Worm (Caenorhabditis elegans) whole organism, L1 larva: ENCODE results near the gene mlc-2.

Experiments
- C16A3.4 ChIP-seq: fragments of 150-350 bp; optimal IDR thresholded peaks from 2 replicates; lab custom pipeline; 2014; ENCODE audit warnings: missing biosample characterization, missing genetic modification characterization
- Y116A8C.19 ChIP-seq: sonication (generic microtip); optimal IDR thresholded peaks from 2 replicates; lab custom pipeline; 2016; ENCODE audit warnings: missing compliant biosample characterization, missing genetic modification characterization, borderline replicate concordance
- aha-1 ChIP-seq: fragments of 150-350 bp; optimal IDR thresholded peaks from 2 replicates; lab custom pipeline; 2014; ENCODE audit warnings: missing biosample characterization, missing genetic modification characterization
- alr-1 ChIP-seq: fragments of 200-800 bp; sonication (Bioruptor generic); optimal IDR thresholded peaks from 2 replicates; lab custom pipeline; 2018; ENCODE audit warnings: borderline replicate concordance, mild to moderate bottlenecking, missing genetic modification characterization, missing compliant biosample characterization
- aly-2 ChIP-seq: fragments of 150-350 bp; optimal IDR thresholded peaks from 2 replicates; lab custom pipeline; 2014; ENCODE audit warnings: missing biosample characterization, missing genetic modification characterization
- ama-1 ChIP-seq: fragments of 150-350 bp; optimal IDR thresholded peaks from 2 replicates; lab custom pipeline; 2014
- ceh-88 ChIP-seq: fragments of 200-800 bp; sonication (Bioruptor generic); IDR thresholded peaks from 2 replicates; pipeline ENCODE4 v1.3.6; 2022; ENCODE audit warnings: missing genetic modification characterization, missing compliant biosample characterization
- ceh-90 ChIP-seq: sonication (generic microtip); optimal IDR thresholded peaks from 2 replicates; lab custom pipeline; 2016; ENCODE audit warnings: missing genetic modification characterization, missing compliant biosample characterization
- ces-1 ChIP-seq: fragments of 150-350 bp; optimal IDR thresholded peaks from 2 replicates; lab custom pipeline; 2014; ENCODE audit warnings: missing biosample characterization, missing genetic modification reagents, missing genetic modification characterization
- dpl-1 ChIP-seq, 3 experiments: fragments of 150-350 bp in 2 of 3; sonication (generic microtip) in 1 of 3; optimal IDR thresholded peaks; 2 replicates each; lab custom pipeline; 2014 to 2017; ENCODE audit warnings: missing biosample characterization in 3 of 3, missing genetic modification characterization in 3 of 3, missing genetic modification reagents in 3 of 3
- dsc-1 ChIP-seq: sonication (generic microtip); optimal IDR thresholded peaks from 2 replicates; lab custom pipeline; 2016; ENCODE audit warnings: mild to moderate bottlenecking, missing genetic modification characterization, missing compliant biosample characterization
- efl-1 ChIP-seq, 4 experiments: fragments of 150-350 bp; optimal IDR thresholded peaks in 3 of 4; peaks in 1 of 4; 1 replicate in 1 of 4; 2 replicates in 3 of 4; lab custom pipeline; 2014; ENCODE audit warnings: missing biosample characterization in 2 of 4, missing genetic modification characterization in 2 of 4, missing genetic modification reagents in 2 of 4
- egl-13 ChIP-seq: sonication (generic microtip); optimal IDR thresholded peaks from 2 replicates; lab custom pipeline; 2016; ENCODE audit warnings: missing genotype, missing genetic modification reagents, missing genetic modification characterization, missing compliant biosample characterization
- egl-27 ChIP-seq, 2 experiments: fragments of 150-350 bp in 1 of 2; sonication (generic microtip); optimal IDR thresholded peaks; 3 replicates each; lab custom pipeline; 2017 to 2018; ENCODE audit warnings: missing biosample characterization in 2 of 2, missing genetic modification characterization in 2 of 2, missing genetic modification reagents in 2 of 2
- elt-2 ChIP-seq: sonication (generic microtip); optimal IDR thresholded peaks from 2 replicates; lab custom pipeline; 2016; ENCODE audit warnings: missing genetic modification characterization, mild to moderate bottlenecking, inconsistent platforms, missing compliant biosample characterization, missing genetic modification reagents
- fkh-10 ChIP-seq: sonication (generic microtip); optimal IDR thresholded peaks from 2 replicates; lab custom pipeline; 2017; ENCODE audit warnings: missing biosample characterization, missing genetic modification reagents, missing genetic modification characterization
- fkh-4 ChIP-seq: sonication (generic microtip); optimal IDR thresholded peaks from 2 replicates; lab custom pipeline; 2016; ENCODE audit warnings: missing compliant biosample characterization, missing genetic modification characterization, borderline replicate concordance
- fkh-8 ChIP-seq: sonication (generic microtip); optimal IDR thresholded peaks from 2 replicates; lab custom pipeline; 2016; ENCODE audit warnings: mild to moderate bottlenecking, missing genetic modification characterization, missing compliant biosample characterization
- grh-1 ChIP-seq: fragments of 200-800 bp; sonication (Bioruptor generic); IDR thresholded peaks from 2 replicates; pipeline ENCODE4 v1.3.6; 2022; ENCODE audit warnings: missing genetic modification reagents, missing genetic modification characterization, missing compliant biosample characterization
- hlh-4 ChIP-seq: sonication (generic microtip); optimal IDR thresholded peaks from 2 replicates; lab custom pipeline; 2016; ENCODE audit warnings: mild to moderate bottlenecking, missing genetic modification characterization, missing compliant biosample characterization
- hpl-2 ChIP-seq: fragments of 150-350 bp; optimal IDR thresholded peaks from 2 replicates; lab custom pipeline; 2014; ENCODE audit warnings: missing biosample characterization, missing genetic modification reagents, missing genetic modification characterization
- lin-13 ChIP-seq: fragments of 150-350 bp; optimal IDR thresholded peaks from 2 replicates; lab custom pipeline; 2014; ENCODE audit warnings: missing biosample characterization, missing genetic modification reagents, missing genetic modification characterization
- lin-14 ChIP-seq: fragments of 200-800 bp; sonication (Bioruptor generic); optimal IDR thresholded peaks from 2 replicates; lab custom pipeline; 2018; ENCODE audit warnings: mild to moderate bottlenecking, missing genetic modification characterization, moderate library complexity, missing compliant biosample characterization
- lin-39 ChIP-seq: fragments of 150-350 bp; optimal IDR thresholded peaks from 2 replicates; lab custom pipeline; 2014; ENCODE audit warnings: missing biosample characterization, missing genetic modification reagents, missing genetic modification characterization
- lsy-2 ChIP-seq, 2 experiments: fragments of 150-350 bp; optimal IDR thresholded peaks; 2 replicates each; lab custom pipeline; 2014; ENCODE audit warnings: missing biosample characterization in 2 of 2, missing genetic modification characterization in 2 of 2
- mab-9 ChIP-seq: fragments of 200-800 bp; sonication (Bioruptor generic); IDR thresholded peaks from 2 replicates; pipeline ENCODE4 v1.3.6; 2022; ENCODE audit warnings: missing genetic modification reagents, missing genetic modification characterization, missing compliant biosample characterization
- mdl-1 ChIP-seq, 2 experiments: fragments of 150-350 bp; optimal IDR thresholded peaks; 2 replicates each; lab custom pipeline; 2014 to 2017; ENCODE audit warnings: missing biosample characterization in 2 of 2, missing genetic modification characterization in 2 of 2, inconsistent platforms in 1 of 2
- mef-2 ChIP-seq: fragments of 150-350 bp; optimal IDR thresholded peaks from 2 replicates; lab custom pipeline; 2014; ENCODE audit warnings: missing biosample characterization, missing genetic modification characterization
- nhr-11 ChIP-seq: fragments of 150-350 bp; optimal IDR thresholded peaks from 2 replicates; lab custom pipeline; 2014; ENCODE audit warnings: missing biosample characterization, missing genetic modification characterization
- nhr-12 ChIP-seq: sonication (generic microtip); optimal IDR thresholded peaks from 2 replicates; lab custom pipeline; 2017; ENCODE audit warnings: missing biosample characterization, missing genetic modification characterization
- nhr-20 ChIP-seq: sonication (generic microtip); optimal IDR thresholded peaks from 2 replicates; lab custom pipeline; 2016; ENCODE audit warnings: mild to moderate bottlenecking, missing genetic modification characterization, missing compliant biosample characterization
- nhr-28 ChIP-seq: fragments of 150-350 bp; optimal IDR thresholded peaks from 2 replicates; lab custom pipeline; 2014; ENCODE audit warnings: missing biosample characterization, missing genetic modification characterization
- nhr-71 ChIP-seq: sonication (generic microtip); optimal IDR thresholded peaks from 2 replicates; lab custom pipeline; 2016; ENCODE audit warnings: mild to moderate bottlenecking, missing genetic modification characterization, moderate library complexity, missing compliant biosample characterization
- nhr-84 ChIP-seq: sonication (generic microtip); optimal IDR thresholded peaks from 2 replicates; lab custom pipeline; 2017; ENCODE audit warnings: missing biosample characterization, missing genetic modification characterization
- nhr-90 ChIP-seq: sonication (generic microtip); optimal IDR thresholded peaks from 2 replicates; lab custom pipeline; 2016; ENCODE audit warnings: mild to moderate bottlenecking, missing genetic modification characterization, missing compliant biosample characterization; ENCODE audit not compliant: poor library complexity
- pag-3 ChIP-seq: sonication (generic microtip); optimal IDR thresholded peaks from 2 replicates; lab custom pipeline; 2017; ENCODE audit warnings: missing genetic modification characterization, mild to moderate bottlenecking, missing compliant biosample characterization, antibody characterized with exemption, borderline replicate concordance; ENCODE audit not compliant: insufficient read depth
- pax-3 ChIP-seq: fragments of 200-800 bp; sonication (Bioruptor generic); optimal IDR thresholded peaks from 2 replicates; lab custom pipeline; 2018; ENCODE audit warnings: mild to moderate bottlenecking, missing genetic modification characterization, moderate library complexity, missing compliant biosample characterization
- rnt-1 ChIP-seq: sonication (generic microtip); optimal IDR thresholded peaks from 2 replicates; lab custom pipeline; 2016; ENCODE audit warnings: mild to moderate bottlenecking, missing genetic modification characterization, moderate library complexity, missing compliant biosample characterization
- skn-1 ChIP-seq: fragments of 150-350 bp; optimal IDR thresholded peaks from 2 replicates; lab custom pipeline; 2014; ENCODE audit warnings: missing biosample characterization, missing genetic modification characterization
- snpc-4 ChIP-seq: fragments of 150-350 bp; optimal IDR thresholded peaks from 2 replicates; lab custom pipeline; 2014; ENCODE audit warnings: missing biosample characterization, missing genetic modification characterization
- sox-4 ChIP-seq: sonication (generic microtip); optimal IDR thresholded peaks from 2 replicates; lab custom pipeline; 2016; ENCODE audit warnings: missing genetic modification characterization, missing compliant biosample characterization
- sptf-1 ChIP-seq: fragments of 150-350 bp; optimal IDR thresholded peaks from 2 replicates; lab custom pipeline; 2014; ENCODE audit warnings: missing biosample characterization, missing genetic modification characterization
- sup-37 ChIP-seq: fragments of 200-800 bp; sonication (Bioruptor generic); optimal IDR thresholded peaks from 2 replicates; lab custom pipeline; 2018; ENCODE audit warnings: mild to moderate bottlenecking, missing genetic modification characterization, missing compliant biosample characterization
- swsn-7 ChIP-seq: sonication (generic microtip); optimal IDR thresholded peaks from 2 replicates; lab custom pipeline; 2016; ENCODE audit warnings: missing genetic modification characterization, missing compliant biosample characterization
- tbx-2 ChIP-seq: sonication (generic microtip); optimal IDR thresholded peaks from 2 replicates; lab custom pipeline; 2016; ENCODE audit warnings: missing genetic modification characterization, missing compliant biosample characterization
- unc-30 ChIP-seq: sonication (generic microtip); optimal IDR thresholded peaks from 2 replicates; lab custom pipeline; 2017; ENCODE audit warnings: missing biosample characterization, missing genetic modification characterization
- unc-62 ChIP-seq: fragments of 150-350 bp; optimal IDR thresholded peaks from 2 replicates; lab custom pipeline; 2014; ENCODE audit warnings: missing biosample characterization, missing genetic modification reagents, missing genetic modification characterization
- vab-15 ChIP-seq: sonication (generic microtip); optimal IDR thresholded peaks from 2 replicates; lab custom pipeline; 2017; ENCODE audit warnings: missing genotype, mild to moderate bottlenecking, missing genetic modification characterization, missing compliant biosample characterization
- zag-1 ChIP-seq: fragments of 150-350 bp; optimal IDR thresholded peaks from 2 replicates; lab custom pipeline; 2014; ENCODE audit warnings: missing biosample characterization, missing genetic modification characterization
- ztf-11 ChIP-seq, 2 experiments: sonication (generic microtip); optimal IDR thresholded peaks; 2 replicates each; lab custom pipeline; 2016 to 2017; ENCODE audit warnings: missing genetic modification characterization in 2 of 2, missing biosample characterization in 1 of 2, missing compliant biosample characterization in 1 of 2
- ztf-4 ChIP-seq: fragments of 150-350 bp; optimal IDR thresholded peaks from 2 replicates; lab custom pipeline; 2014; ENCODE audit warnings: missing biosample characterization, missing genetic modification characterization

mlc-2 gene

ce11 chrX:17505547-17506181 is 49.3 kb upstream of the mlc-2 start (continued):
- TF ChIP-seq unc-30 (no peak), pag-3 (tag; lab: Kevin White, UChicago) (peak; percentile 63), vab-15 (peak; percentile 25), sup-37 (GFP tag; lab: Kevin White, UChicago) (peak; percentile 79), mef-2 (tag; lab: Kevin White, UChicago) (peak; percentile 80), aha-1 (tag; lab: Kevin White, UChicago) (no peak), lin-14 (GFP tag; lab: Kevin White, UChicago) (peak; percentile 100), skn-1 (tag; lab: Kevin White, UChicago) (peak; percentile 74), elt-2 (tag; lab: Kevin White, UChicago) (peak; percentile 77), ama-1 (no peak), mab-9 (GFP tag; lab: Robert Waterston, UW) (0 out of 2 replicates have a peak, but pooled peaks have one; percentile 16), pax-3 (tag; lab: Kevin White, UChicago) (peak; percentile 49), nhr-11 (tag; lab: Kevin White, UChicago) (peak; percentile 56), dpl-1 (GFP tag; optimal IDR thresholded peaks at IDR 0.05; lab: Kevin White, UChicago) (peak; percentile 20 to 42 (median 40)), unc-62 (no peak), hlh-4 (tag; lab: Kevin White, UChicago) (no peak), alr-1 (no peak), ces-1 (GFP tag; lab: Kevin White, UChicago) (no peak), nhr-12 (no peak), nhr-28 (tag; lab: Kevin White, UChicago) (peak; percentile 1), swsn-7 (tag; lab: Kevin White, UChicago) (peak; percentile 94), fkh-8 (tag; lab: Kevin White, UChicago) (peak; percentile 70), sox-4 (tag; lab: Kevin White, UChicago) (peak; percentile 47), zag-1 (tag; lab: Kevin White, UChicago) (peak; percentile 59), fkh-4 (tag; lab: Kevin White, UChicago) (peak; percentile 37), mdl-1 (tag; optimal IDR thresholded peaks at IDR 0.05; lab: Kevin White, UChicago) (peak; percentile 67 to 95), hpl-2 (GFP tag; lab: Kevin White, UChicago) (peak; percentile 57), C16A3.4 (tag; lab: Kevin White, UChicago) (peak; percentile 75), nhr-20 (tag; lab: Kevin White, UChicago) (peak; percentile 99), dsc-1 (tag; lab: Kevin White, UChicago) (peak; percentile 87), lin-39 (tag; lab: Kevin White, UChicago) (peak; percentile 67), lin-13 (GFP tag; lab: Kevin White, UChicago) (peak; percentile 60), sptf-1 (tag; lab: Kevin White, UChicago) (no peak), lsy-2 (tag; optimal IDR thresholded peaks at IDR 0.05; lab: Kevin White, UChicago) (peak; percentile 79 to 84), egl-13 (tag; lab: Kevin White, UChicago) (peak; percentile 94), rnt-1 (tag; lab: Kevin White, UChicago) (peak; percentile 91), ceh-90 (tag; lab: Kevin White, UChicago) (no peak), ceh-88 (peak; percentile 46; the same call in 1 of the 2 replicates), ztf-4 (peak; percentile 79), grh-1 (peak; percentile 72), nhr-84 (tag; lab: Kevin White, UChicago) (no peak), efl-1 (optimal IDR thresholded peaks at IDR 0.05; lab: Kevin White, UChicago) (peak; percentile 60 to 72), efl-1 (GFP tag; optimal IDR thresholded peaks at IDR 0.05 in 1 of 2; lab: Kevin White, UChicago) (no peak), Y116A8C.19 (no peak), egl-27 (tag; optimal IDR thresholded peaks at IDR 0.05; lab: Kevin White, UChicago) (peak; percentile 95 to 96), aly-2 (tag; lab: Kevin White, UChicago) (no peak), nhr-71 (tag; lab: Kevin White, UChicago) (peak; percentile 99), tbx-2 (peak; percentile 93), ztf-11 (tag; optimal IDR thresholded peaks at IDR 0.05; lab: Kevin White, UChicago) (no peak), fkh-10 (GFP tag; lab: Kevin White, UChicago) (peak; percentile 51), snpc-4 (tag; lab: Kevin White, UChicago) (peak; percentile 62), nhr-90 (tag; lab: Kevin White, UChicago) (peak; percentile 79)
